Worm (Caenorhabditis elegans) whole organism, early embryonic: ENCODE results near the gene tat-1.

ENCODE experiments used
- B0310.2 ChIP-seq: sonication (generic microtip); optimal IDR thresholded peaks from 2 replicates; lab custom pipeline; 2016; ENCODE audit warnings: mild to moderate bottlenecking, missing genetic modification characterization, missing compliant biosample characterization
- aly-1 ChIP-seq: sonication (generic microtip); optimal IDR thresholded peaks from 2 replicates; lab custom pipeline; 2016; ENCODE audit warnings: missing genetic modification characterization, missing compliant biosample characterization
- ama-1 ChIP-seq: fragments of 150-350 bp; optimal IDR thresholded peaks from 2 replicates; lab custom pipeline; 2014
- ceh-13 ChIP-seq: fragments of 200-800 bp; sonication (Bioruptor generic); optimal IDR thresholded peaks from 2 replicates; lab custom pipeline; 2018; ENCODE audit warnings: mild to moderate bottlenecking, missing genetic modification characterization, missing compliant biosample characterization
- ceh-36 ChIP-seq: sonication (generic microtip); optimal IDR thresholded peaks from 2 replicates; lab custom pipeline; 2016; ENCODE audit warnings: missing genetic modification characterization, inconsistent platforms, missing compliant biosample characterization
- ets-7 ChIP-seq: sonication (generic microtip); optimal IDR thresholded peaks from 2 replicates; lab custom pipeline; 2016; ENCODE audit warnings: missing genotype, missing genetic modification characterization, missing compliant biosample characterization
- flt-1 ChIP-seq: fragments of 200-800 bp; sonication (Bioruptor generic); IDR thresholded peaks from 2 replicates; pipeline ENCODE4 v1.3.6; 2022; ENCODE audit warnings: missing genetic modification characterization, missing compliant biosample characterization
- hmbx-1 ChIP-seq: sonication (generic microtip); optimal IDR thresholded peaks from 2 replicates; lab custom pipeline; 2016; ENCODE audit warnings: mild to moderate bottlenecking, missing genetic modification characterization, missing compliant biosample characterization
- pes-1 ChIP-seq: fragments of 200-800 bp; sonication (Bioruptor generic); IDR thresholded peaks from 2 replicates; pipeline ENCODE4 v1.3.6; 2022; ENCODE audit warnings: missing genetic modification reagents, missing genetic modification characterization, missing compliant biosample characterization
- scrt-1 ChIP-seq: fragments of 200-800 bp; sonication (Bioruptor generic); IDR thresholded peaks from 2 replicates; pipeline ENCODE4 v1.3.6; 2022; ENCODE audit warnings: missing genetic modification characterization, missing compliant biosample characterization
- sea-1 ChIP-seq: fragments of 200-800 bp; sonication (Bioruptor generic); conservative IDR thresholded peaks from 2 replicates; pipeline ENCODE4 v1.3.6; 2022; ENCODE audit warnings: missing genetic modification characterization, missing compliant biosample characterization
- tbx-11 ChIP-seq: fragments of 200-800 bp; sonication (Bioruptor generic); IDR thresholded peaks from 2 replicates; pipeline ENCODE4 v1.3.6; 2022; ENCODE audit warnings: missing genetic modification characterization, missing compliant biosample characterization
- tbx-37 ChIP-seq: fragments of 200-800 bp; sonication (Bioruptor generic); conservative IDR thresholded peaks from 2 replicates; pipeline ENCODE4 v1.3.6; 2022; ENCODE audit warnings: missing genetic modification reagents, missing genetic modification characterization, missing compliant biosample characterization
- tra-4 ChIP-seq: sonication (generic microtip); optimal IDR thresholded peaks from 2 replicates; lab custom pipeline; 2017; ENCODE audit warnings: missing genetic modification characterization, missing compliant biosample characterization

ce11 chrIII:12445991-12446502 is 24.5 kb upstream of the tat-1 start, which contains the start of gene Y49E10.18:
- TF ChIP-seq hmbx-1 (tag; lab: Kevin White, UChicago) (no peak), aly-1 (tag; lab: Kevin White, UChicago) (no peak), ama-1 (lab: Kevin White, UChicago) (no peak), flt-1 (GFP tag; lab: Robert Waterston, UW) (no peak), tra-4 (tag; lab: Kevin White, UChicago) (no peak), tbx-11 (no peak), ceh-36 (tag; lab: Kevin White, UChicago) (no peak), pes-1 (GFP tag; lab: Robert Waterston, UW) (no peak), sea-1 (GFP tag; lab: Robert Waterston, UW) (no peak), tbx-37 (GFP tag; lab: Robert Waterston, UW) (no peak), ets-7 (tag; lab: Kevin White, UChicago) (no peak), B0310.2 (tag; lab: Kevin White, UChicago) (no peak), ceh-13 (GFP tag; lab: Kevin White, UChicago) (no peak), scrt-1 (GFP tag; lab: Robert Waterston, UW) (no peak)
